Fruit fly (Drosophila melanogaster) whole organism, pupa: ENCODE data around the gene CG11584.

Experiments used
- CG15710 ChIP-seq: fragments of 200-800 bp; sonication (Bioruptor generic); optimal IDR thresholded peaks from 2 replicates; lab custom pipeline; 2018; ENCODE audit warnings: missing biosample characterization, mild to moderate bottlenecking, missing genetic modification characterization, moderate library complexity
- CG32121 ChIP-seq: fragments of 200-800 bp; sonication (Bioruptor generic); IDR thresholded peaks from 2 replicates; pipeline ENCODE4 v1.3.6; 2022; ENCODE audit warnings: missing biosample characterization, missing genetic modification characterization
- CG34367 ChIP-seq: fragments of 200-800 bp; sonication (Bioruptor generic); optimal IDR thresholded peaks from 2 replicates; lab custom pipeline; 2018; ENCODE audit warnings: missing biosample characterization, mild to moderate bottlenecking, missing genetic modification characterization
- EcR ChIP-seq: fragments of 200-800 bp; sonication (Bioruptor generic); optimal IDR thresholded peaks from 3 replicates; lab custom pipeline; 2019; ENCODE audit warnings: missing biosample characterization, missing genetic modification characterization, mild to moderate bottlenecking, moderate library complexity, missing genetic modification reagents

dm6 chrX:14191918-14192317, 11.1 kb downstream of the CG11584 start, which contains the start of gene CG13403:
- TF ChIP-seq CG15710 (tag; lab: Kevin White, UChicago), result no peak
- TF ChIP-seq EcR (GFP tag; lab: Kevin White, UChicago), result no peak
- TF ChIP-seq CG32121, result no peak
- TF ChIP-seq CG34367 (tag; lab: Kevin White, UChicago), result no peak
